Fruit fly (Drosophila melanogaster) whole organism, embryonic: ENCODE data around the gene Srrm234.
A peak's percentile ranks its signal among the peaks of the same experiment; 100 is the strongest.

ENCODE experiments used
- CG16779 ChIP-seq: fragments of 200-800 bp; sonication (Bioruptor generic); IDR thresholded peaks from 2 replicates; pipeline ENCODE4 v1.3.6; 2022; ENCODE audit warnings: missing biosample characterization, missing genetic modification characterization
- CG34422 ChIP-seq: fragments of 200-800 bp; sonication (Bioruptor generic); IDR thresholded peaks from 3 replicates; pipeline ENCODE4 v1.3.6; 2022; ENCODE audit warnings: missing biosample characterization, missing genetic modification characterization
- CG9727 ChIP-seq: fragments of 200-800 bp; sonication (Bioruptor generic); optimal IDR thresholded peaks from 3 replicates; lab custom pipeline; 2017; ENCODE audit warnings: missing biosample characterization, mild to moderate bottlenecking, missing genetic modification characterization
- D ChIP-seq, 2 experiments: fragments of 200-800 bp in 1 of 2; fragments of >200 bp in 1 of 2; sonication (Bioruptor generic) in 1 of 2; optimal IDR thresholded peaks; 2 replicates in 1 of 2; 3 replicates in 1 of 2; lab custom pipeline; 2017; ENCODE audit warnings: mild to moderate bottlenecking in 1 of 2, missing biosample characterization in 1 of 2, missing genetic modification characterization in 1 of 2, missing genetic modification reagents in 1 of 2
- Hmr ChIP-seq: fragments of 200-800 bp; sonication (Bioruptor generic); optimal IDR thresholded peaks from 3 replicates; lab custom pipeline; 2017; ENCODE audit warnings: mild to moderate bottlenecking, missing biosample characterization, missing genetic modification reagents, missing genetic modification characterization
- crol ChIP-seq: fragments of 200-800 bp; sonication (Bioruptor generic); IDR thresholded peaks from 2 replicates; pipeline ENCODE4 v1.3.6; 2022; ENCODE audit warnings: missing biosample characterization, missing genetic modification characterization
- gcm2 ChIP-seq: fragments of 200-800 bp; sonication (Bioruptor generic); optimal IDR thresholded peaks from 2 replicates; lab custom pipeline; 2016; ENCODE audit warnings: missing biosample characterization, missing genetic modification characterization
- hkb ChIP-seq, 2 experiments: fragments of 200-800 bp in 1 of 2; fragments of >200 bp in 1 of 2; sonication (Bioruptor generic) in 1 of 2; IDR thresholded peaks in 1 of 2; optimal IDR thresholded peaks in 1 of 2; 2 replicates each; pipeline versions ENCODE4 v1.3.6 to Lab custom; 2017 to 2022; ENCODE audit warnings: missing biosample characterization in 1 of 2, missing genetic modification characterization in 1 of 2
- oc ChIP-seq: fragments of 200-800 bp; sonication (Bioruptor generic); optimal IDR thresholded peaks from 2 replicates; lab custom pipeline; 2018; ENCODE audit warnings: missing biosample characterization, mild to moderate bottlenecking, missing genetic modification characterization, moderate library complexity
- p53 ChIP-seq: fragments of 200-800 bp; sonication (Bioruptor generic); optimal IDR thresholded peaks from 2 replicates; lab custom pipeline; 2016; ENCODE audit warnings: missing biosample characterization, missing genetic modification characterization

dm6 chr3L:1647276-1647919 is 17.5 kb downstream of the Srrm234 start, which contains the start of the genes CG17249 and Bro:
- TF ChIP-seq CG9727 (GFP tag; lab: Kevin White, UChicago) = no peak
- TF ChIP-seq oc (tag; lab: Kevin White, UChicago) = no peak
- TF ChIP-seq CG34422 = peak; percentile 49; the same call in 1 of the 3 replicates
- no peak for TF ChIP-seq crol (GFP tag; lab: Robert Waterston, UW)
- peak; percentile 42 for TF ChIP-seq Hmr
- TF ChIP-seq p53 (GFP tag; lab: Kevin White, UChicago) = no peak
- no peak for TF ChIP-seq CG16779 (GFP tag; lab: Robert Waterston, UW)
- TF ChIP-seq hkb (optimal IDR thresholded peaks at IDR 0.05; lab: Kevin White, UChicago) = no peak
- TF ChIP-seq hkb (GFP tag; IDR thresholded peaks at IDR 0.05; lab: Robert Waterston, UW) = no peak
- peak; percentile 12 for TF ChIP-seq gcm2 (GFP tag; lab: Kevin White, UChicago)
- TF ChIP-seq D (optimal IDR thresholded peaks at IDR 0.05; lab: Kevin White, UChicago) = no peak
- TF ChIP-seq D (GFP tag; optimal IDR thresholded peaks at IDR 0.05; lab: Kevin White, UChicago) = no peak
